Fruit fly (Drosophila melanogaster): Measurements from ENCODE around the gene Jon25Biii.

DNA sequence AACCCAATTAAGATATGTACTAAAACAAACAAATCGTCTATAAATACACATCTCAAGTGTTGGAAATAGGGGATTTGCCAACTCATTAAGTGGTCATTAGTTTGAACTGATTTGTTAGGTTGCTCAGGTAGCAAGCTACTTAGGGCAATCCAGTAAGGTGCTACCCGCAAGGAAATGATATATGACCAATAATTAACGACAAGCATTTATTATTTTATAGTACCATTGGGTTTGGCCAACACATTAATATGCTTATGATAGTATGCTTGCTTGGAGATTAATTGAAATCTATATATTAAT lies 45.2 kb upstream of the Jon25Biii start:
- TF ChIP-seq CG14710 (tag; optimal IDR thresholded peaks at IDR 0.05) (no peak), Fer2 (tag; optimal IDR thresholded peaks at IDR 0.05) (no peak), MBD-R2 (GFP tag; IDR thresholded peaks at IDR 0.05) (no peak), CG33213 (GFP tag; optimal IDR thresholded peaks at IDR 0.05) (no peak), Aef1 (GFP tag; IDR thresholded peaks at IDR 0.05) (no peak), bcd (GFP tag; optimal IDR thresholded peaks at IDR 0.05) (no peak), Ada2b (GFP tag; IDR thresholded peaks at IDR 0.05) (no peak), CG6689 (GFP tag; IDR thresholded peaks at IDR 0.05) (no peak), trem (tag; optimal IDR thresholded peaks at IDR 0.05) (no peak), vvl (GFP tag; IDR thresholded peaks at IDR 0.05) (no peak), Sox102F (GFP tag; optimal IDR thresholded peaks at IDR 0.05) (no peak), corto (GFP tag; optimal IDR thresholded peaks at IDR 0.05) (no peak)
